Fruit fly (Drosophila melanogaster): ENCODE measurements around the gene Arpc3B.
A peak's percentile ranks its signal among the peaks of the same experiment; 100 is the strongest.

Arpc3B gene

dm6 chrX:17091062-17091904, 14.4 kb downstream of the Arpc3B start, which contains the start of the genes CG16700 and CG4991 (continued):
- peak; percentile 45 for TF ChIP-seq Fer2 (tag; optimal IDR thresholded peaks at IDR 0.05)
- TF ChIP-seq chinmo (GFP tag; IDR thresholded peaks at IDR 0.05; ENCODE audit: partially characterized antibody) = 0 out of 4 replicates have a peak, but pooled peaks have one; percentile 43
- TF ChIP-seq Spps (tag; optimal IDR thresholded peaks at IDR 0.05) = peak; percentile 48
- peak; percentile 82 for TF ChIP-seq Rfx (GFP tag; IDR thresholded peaks at IDR 0.05)
- peak; percentile 93 for TF ChIP-seq gem (tag; optimal IDR thresholded peaks at IDR 0.05)
- TF ChIP-seq disco-r (GFP tag; optimal IDR thresholded peaks at IDR 0.05) = no peak
- TF ChIP-seq fd96Cb (tag; optimal IDR thresholded peaks at IDR 0.05) = peak; percentile 81
- no peak for TF ChIP-seq Hr39 (optimal IDR thresholded peaks at IDR 0.05)
- no peak for TF ChIP-seq fru (optimal IDR thresholded peaks at IDR 0.05)
- TF ChIP-seq CG31365 (tag; optimal IDR thresholded peaks at IDR 0.05) = no peak
- TF ChIP-seq Ptx1 (GFP tag; IDR thresholded peaks at IDR 0.05) = peak; percentile 87
- peak in 1 of 2 experiments; percentile 20 for TF ChIP-seq insv (GFP tag; optimal IDR thresholded peaks at IDR 0.05)
- TF ChIP-seq CG31388 (GFP tag; optimal IDR thresholded peaks at IDR 0.05) = peak; percentile 16
- TF ChIP-seq Hey (tag; optimal IDR thresholded peaks at IDR 0.05) = no peak
- TF ChIP-seq sima (GFP tag; optimal IDR thresholded peaks at IDR 0.05) = no peak
- TF ChIP-seq pan (optimal IDR thresholded peaks at IDR 0.05) = no peak
- peak in 1 of 2 experiments; percentile 70 for TF ChIP-seq pan (GFP tag; optimal IDR thresholded peaks at IDR 0.05 in 1 of 2, IDR thresholded peaks at IDR 0.05 in 1 of 2)
- peak; percentile 78 for TF ChIP-seq CG4328 (GFP tag; optimal IDR thresholded peaks at IDR 0.05)
- TF ChIP-seq CG9932 (GFP tag; IDR thresholded peaks at IDR 0.05) = peak; percentile 77
- TF ChIP-seq CG12659 (GFP tag; optimal IDR thresholded peaks at IDR 0.05) = peak; percentile 87
- no peak for TF ChIP-seq Dip2 (GFP tag; IDR thresholded peaks at IDR 0.05)
- no peak for TF ChIP-seq NK7.1 (GFP tag; optimal IDR thresholded peaks at IDR 0.05)
- peak; percentile 68 for TF ChIP-seq HHEX (GFP tag; optimal IDR thresholded peaks at IDR 0.05)
- TF ChIP-seq fd64A (GFP tag; optimal IDR thresholded peaks at IDR 0.05) = no peak
- peak; percentile 42; the same call in 1 of the 2 replicates for TF ChIP-seq sens-2 (GFP tag; IDR thresholded peaks at IDR 0.05)
- TF ChIP-seq bcd (GFP tag; optimal IDR thresholded peaks at IDR 0.05) = peak; percentile 85
- peak; percentile 69; the same call in 1 of the 3 replicates for TF ChIP-seq Dbx (GFP tag; IDR thresholded peaks at IDR 0.05)
- TF ChIP-seq CG18011 (GFP tag; optimal IDR thresholded peaks at IDR 0.05) = no peak
- TF ChIP-seq gcm (GFP tag; optimal IDR thresholded peaks at IDR 0.05) = peak; percentile 64
- peak; percentile 33 for TF ChIP-seq CG2116 (GFP tag; optimal IDR thresholded peaks at IDR 0.05)
- no peak for TF ChIP-seq CG13287 (GFP tag; IDR thresholded peaks at IDR 0.05; ENCODE audit: partially characterized antibody)
- TF ChIP-seq Ada2b (GFP tag; IDR thresholded peaks at IDR 0.05) = no peak; the same call in none of the 2 replicates
- TF ChIP-seq Deaf1 (tag; optimal IDR thresholded peaks at IDR 0.05) = peak; percentile 71
- TF ChIP-seq CG11504 (tag; optimal IDR thresholded peaks at IDR 0.05) = peak; percentile 90
- TF ChIP-seq Xrp1 (GFP tag; IDR thresholded peaks at IDR 0.05) = peak; percentile 77
- TF ChIP-seq CG1647 (GFP tag; optimal IDR thresholded peaks at IDR 0.05) = no peak
- peak; percentile 66 for TF ChIP-seq CG1529 (GFP tag; optimal IDR thresholded peaks at IDR 0.05)
- no peak for TF ChIP-seq crc (GFP tag; optimal IDR thresholded peaks at IDR 0.05)
- no peak for TF ChIP-seq z (GFP tag; IDR thresholded peaks at IDR 0.05)
- TF ChIP-seq Tbp (GFP tag; optimal IDR thresholded peaks at IDR 0.05) = no peak
- peak; percentile 67 for TF ChIP-seq CG8765 (GFP tag; IDR thresholded peaks at IDR 0.05)
- TF ChIP-seq CG31224 (GFP tag; IDR thresholded peaks at IDR 0.05) = peak; percentile 43; the same call in 1 of the 2 replicates
- peak; percentile 58; the same call in 1 of the 2 replicates for TF ChIP-seq wor (GFP tag; IDR thresholded peaks at IDR 0.05)
- no peak for TF ChIP-seq Side (GFP tag; optimal IDR thresholded peaks at IDR 0.05)
- TF ChIP-seq NfI (GFP tag; optimal IDR thresholded peaks at IDR 0.05) = peak; percentile 55
- peak; percentile 37 for TF ChIP-seq CG3995 (GFP tag; optimal IDR thresholded peaks at IDR 0.05)
- TF ChIP-seq Max (GFP tag; optimal IDR thresholded peaks at IDR 0.05) = no peak
- peak; percentile 85 for TF ChIP-seq dysf (GFP tag; IDR thresholded peaks at IDR 0.05)
- TF ChIP-seq Rx (GFP tag; IDR thresholded peaks at IDR 0.05) = peak; percentile 61
- 0 out of 2 replicates have a peak, but pooled peaks have one; percentile 7 for TF ChIP-seq Ravus (GFP tag; IDR thresholded peaks at IDR 0.05)

Data from whole organism, embryonic.